Fruit fly (Drosophila melanogaster): ENCODE measurements around the gene nudC.
A peak's percentile ranks its signal among the peaks of the same experiment; 100 is the strongest.

nudC gene

dm6 chr3L:16804627-16805026, at the start of gene nudC:
Gene nudC, plus strand, starts transcription at chr3L:16804994.
- no peak for TF ChIP-seq svp (GFP tag)
- TF ChIP-seq achi (GFP tag; optimal IDR thresholded peaks at IDR 0.05) = no peak
- no peak for TF ChIP-seq CG3919 (GFP tag; optimal IDR thresholded peaks at IDR 0.05)
- TF ChIP-seq Ets21C (GFP tag; optimal IDR thresholded peaks at IDR 0.05) = no peak
- peak in 1 of 2 experiments; percentile 1 for TF ChIP-seq ss (GFP tag; optimal IDR thresholded peaks at IDR 0.05)
- no peak for TF ChIP-seq CG8119 (GFP tag; IDR thresholded peaks at IDR 0.05)
- no peak for TF ChIP-seq Hr39 (GFP tag; optimal IDR thresholded peaks at IDR 0.05)
- no peak for TF ChIP-seq cyc (GFP tag; optimal IDR thresholded peaks at IDR 0.05)
- TF ChIP-seq CG34406 (GFP tag; optimal IDR thresholded peaks at IDR 0.05) = no peak
- peak; percentile 7 for TF ChIP-seq CG6808 (GFP tag; optimal IDR thresholded peaks at IDR 0.05)
- TF ChIP-seq fkh (GFP tag; optimal IDR thresholded peaks at IDR 0.05) = peak; percentile 77
- peak; percentile 60 for TF ChIP-seq vri (GFP tag; optimal IDR thresholded peaks at IDR 0.05)
- no peak for TF ChIP-seq Hr38 (GFP tag; optimal IDR thresholded peaks at IDR 0.05)
- TF ChIP-seq CG8319 (GFP tag; optimal IDR thresholded peaks at IDR 0.05) = no peak
- TF ChIP-seq dsx (GFP tag; optimal IDR thresholded peaks at IDR 0.05; ENCODE audit: poor library complexity, severe bottlenecking) = no peak
- no peak for TF ChIP-seq Eip75B (GFP tag; optimal IDR thresholded peaks at IDR 0.05)
- no peak for TF ChIP-seq Smox (GFP tag; optimal IDR thresholded peaks at IDR 0.05)
- no peak for TF ChIP-seq salr (GFP tag; optimal IDR thresholded peaks at IDR 0.05)
- TF ChIP-seq CG7368 (GFP tag; optimal IDR thresholded peaks at IDR 0.05) = no peak
- peak; percentile 54 for TF ChIP-seq Eip78C (GFP tag)
- no peak for TF ChIP-seq esn (GFP tag; optimal IDR thresholded peaks at IDR 0.05)
- TF ChIP-seq topi (GFP tag; optimal IDR thresholded peaks at IDR 0.05) = no peak
- TF ChIP-seq Hr4 (GFP tag; optimal IDR thresholded peaks at IDR 0.05) = no peak
- no peak for TF ChIP-seq fd85E (GFP tag; optimal IDR thresholded peaks at IDR 0.05)

dm6 chr3L:16755189-16755588, 49.6 kb upstream of the nudC start, which contains the start of gene CG42852:
Gene CG42852, plus strand, starts transcription at chr3L:16755489.
- TF ChIP-seq CG7368 (GFP tag; optimal IDR thresholded peaks at IDR 0.05) (no peak), net (GFP tag; optimal IDR thresholded peaks at IDR 0.05) (no peak), Eip78C (GFP tag) (no peak), CG10631 (GFP tag; optimal IDR thresholded peaks at IDR 0.05) (no peak), CG8319 (GFP tag; optimal IDR thresholded peaks at IDR 0.05) (no peak), CG3032 (tag; optimal IDR thresholded peaks at IDR 0.05) (no peak), Gug (GFP tag; IDR thresholded peaks at IDR 0.05) (no peak), CG15336 (GFP tag; IDR thresholded peaks at IDR 0.05) (no peak), Sox14 (GFP tag; optimal IDR thresholded peaks at IDR 0.05) (no peak), OdsH (GFP tag; optimal IDR thresholded peaks at IDR 0.05) (no peak), salr (GFP tag; optimal IDR thresholded peaks at IDR 0.05) (no peak), CG6808 (GFP tag; optimal IDR thresholded peaks at IDR 0.05) (no peak), Hr4 (GFP tag; optimal IDR thresholded peaks at IDR 0.05) (no peak), CG8119 (GFP tag; IDR thresholded peaks at IDR 0.05) (no peak), CG9139 (GFP tag; optimal IDR thresholded peaks at IDR 0.05) (no peak), eg (GFP tag; IDR thresholded peaks at IDR 0.05) (no peak), esn (GFP tag; optimal IDR thresholded peaks at IDR 0.05) (no peak), CG6163 (GFP tag; IDR thresholded peaks at IDR 0.05) (no peak)

- TF ChIP-seq svp (GFP tag) (peak; percentile 94), CG10669 (GFP tag; optimal IDR thresholded peaks at IDR 0.05) (peak; percentile 85), CG6163 (GFP tag; IDR thresholded peaks at IDR 0.05) (peak; percentile 93), vri (GFP tag; optimal IDR thresholded peaks at IDR 0.05) (peak; percentile 30), CG34406 (GFP tag; optimal IDR thresholded peaks at IDR 0.05) (peak; percentile 69), Gug (GFP tag; IDR thresholded peaks at IDR 0.05) (peak; percentile 70), CG16779 (tag; optimal IDR thresholded peaks at IDR 0.05) (peak; percentile 70), CG8319 (GFP tag; optimal IDR thresholded peaks at IDR 0.05) (peak; percentile 47), CG11902 (GFP tag; optimal IDR thresholded peaks at IDR 0.05) (peak; percentile 70), spab (GFP tag; optimal IDR thresholded peaks at IDR 0.05) (peak; percentile 78), Hr4 (GFP tag; optimal IDR thresholded peaks at IDR 0.05) (peak; percentile 86), esn (GFP tag; optimal IDR thresholded peaks at IDR 0.05) (peak; percentile 82), ss (GFP tag; optimal IDR thresholded peaks at IDR 0.05) (peak; percentile 93 to 96), dac (GFP tag; optimal IDR thresholded peaks at IDR 0.05) (peak; percentile 65), Sox14 (GFP tag; optimal IDR thresholded peaks at IDR 0.05) (peak; percentile 79), fd85E (GFP tag; optimal IDR thresholded peaks at IDR 0.05) (peak; percentile 47), Ets96B (tag; optimal IDR thresholded peaks at IDR 0.05) (peak; percentile 81), Sox102F (GFP tag; optimal IDR thresholded peaks at IDR 0.05) (peak; percentile 63), OdsH (GFP tag; optimal IDR thresholded peaks at IDR 0.05) (peak; percentile 82), acj6 (GFP tag; optimal IDR thresholded peaks at IDR 0.05) (peak; percentile 73), fd59A (GFP tag; optimal IDR thresholded peaks at IDR 0.05) (peak; percentile 74), Blimp-1 (GFP tag; optimal IDR thresholded peaks at IDR 0.05) (peak; percentile 53), CG6792 (GFP tag; optimal IDR thresholded peaks at IDR 0.05) (peak; percentile 85), cyc (GFP tag; optimal IDR thresholded peaks at IDR 0.05) (peak; percentile 80), Eip93F (GFP tag; optimal IDR thresholded peaks at IDR 0.05) (peak; percentile 17)
Observed at dm6 chr3L:16758504-16759109, 46.2 kb upstream of the nudC start.

Measured in whole organism, prepupa.